Worm (Caenorhabditis elegans) whole organism, young adult: Measurements from ENCODE around the gene F57B1.5.

Source experiments
- B0336.3 ChIP-seq: fragments of 200-800 bp; sonication (Bioruptor generic); IDR thresholded peaks from 2 replicates; pipeline ENCODE4 v1.3.6; 2022; ENCODE audit warnings: missing genetic modification characterization, missing compliant biosample characterization
- C17E4.6 ChIP-seq: fragments of 200-800 bp; sonication (Bioruptor generic); IDR thresholded peaks from 2 replicates; pipeline ENCODE4 v1.3.6; 2022; ENCODE audit warnings: missing genetic modification reagents, missing genetic modification characterization, missing compliant biosample characterization
- F23B12.7 ChIP-seq: sonication (generic microtip); optimal IDR thresholded peaks from 2 replicates; lab custom pipeline; 2017; ENCODE audit warnings: missing genetic modification characterization, mild to moderate bottlenecking, missing compliant biosample characterization, antibody characterized with exemption, moderate library complexity; ENCODE audit not compliant: insufficient read depth
- F33H1.4 ChIP-seq: fragments of 200-800 bp; sonication (Bioruptor generic); IDR thresholded peaks from 2 replicates; pipeline ENCODE4 v1.3.6; 2022; ENCODE audit warnings: missing genetic modification reagents, missing genetic modification characterization, missing compliant biosample characterization
- F37B4.10 ChIP-seq: fragments of 200-800 bp; sonication (Bioruptor generic); IDR thresholded peaks from 2 replicates; pipeline ENCODE4 v1.3.6; 2022; ENCODE audit warnings: missing genetic modification characterization, missing compliant biosample characterization
- F49E8.2 ChIP-seq: sonication (generic microtip); optimal IDR thresholded peaks from 3 replicates; lab custom pipeline; 2017; ENCODE audit warnings: missing genetic modification characterization, mild to moderate bottlenecking, missing compliant biosample characterization, antibody characterized with exemption, moderate library complexity; ENCODE audit not compliant: insufficient read depth
- T07F8.4 ChIP-seq: sonication (generic microtip); optimal IDR thresholded peaks from 2 replicates; lab custom pipeline; 2016; ENCODE audit warnings: mild to moderate bottlenecking, missing genetic modification characterization, moderate library complexity, missing compliant biosample characterization
- Y56A3A.18 ChIP-seq: fragments of 200-800 bp; sonication (Bioruptor generic); IDR thresholded peaks from 2 replicates; pipeline ENCODE4 v1.3.6; 2022; ENCODE audit warnings: missing genetic modification reagents, missing genetic modification characterization, missing compliant biosample characterization
- Y67H2A.10 ChIP-seq: fragments of 200-800 bp; sonication (Bioruptor generic); conservative IDR thresholded peaks from 2 replicates; pipeline ENCODE4 v1.3.6; 2022; ENCODE audit warnings: missing genetic modification reagents, missing genetic modification characterization, missing compliant biosample characterization
- atf-7 ChIP-seq: sonication (generic microtip); optimal IDR thresholded peaks from 2 replicates; lab custom pipeline; 2017; ENCODE audit warnings: mild to moderate bottlenecking, missing genetic modification characterization, missing compliant biosample characterization
- bed-1 ChIP-seq: fragments of 200-800 bp; sonication (Bioruptor generic); IDR thresholded peaks from 2 replicates; pipeline ENCODE4 v1.3.6; 2022; ENCODE audit warnings: missing genetic modification reagents, missing genetic modification characterization, missing compliant biosample characterization
- ceh-100 ChIP-seq: fragments of 200-800 bp; sonication (Bioruptor generic); IDR thresholded peaks from 2 replicates; pipeline ENCODE4 v1.3.6; 2022; ENCODE audit warnings: missing genetic modification reagents, missing genetic modification characterization, missing compliant biosample characterization
- ceh-91 ChIP-seq: fragments of 200-800 bp; sonication (Bioruptor generic); IDR thresholded peaks from 2 replicates; pipeline ENCODE4 v1.3.6; 2022; ENCODE audit warnings: missing genetic modification reagents, missing genetic modification characterization, missing compliant biosample characterization
- dox-1 ChIP-seq: fragments of 200-800 bp; sonication (Bioruptor generic); IDR thresholded peaks from 2 replicates; pipeline ENCODE4 v1.3.6; 2022; ENCODE audit warnings: missing genetic modification reagents, missing genetic modification characterization, missing compliant biosample characterization
- dpff-1 ChIP-seq: sonication (generic microtip); optimal IDR thresholded peaks from 2 replicates; lab custom pipeline; 2017; ENCODE audit warnings: mild to moderate bottlenecking, missing genetic modification characterization, missing compliant biosample characterization
- efl-1 ChIP-seq: fragments of 150-350 bp; optimal IDR thresholded peaks from 2 replicates; lab custom pipeline; 2014; ENCODE audit warnings: missing biosample characterization, missing genetic modification reagents, missing genetic modification characterization
- egl-44 ChIP-seq: fragments of 200-800 bp; sonication (Bioruptor generic); IDR thresholded peaks from 2 replicates; pipeline ENCODE4 v1.3.6; 2022; ENCODE audit warnings: missing genetic modification reagents, missing genetic modification characterization, missing compliant biosample characterization
- ets-4 ChIP-seq: fragments of 200-800 bp; sonication (Bioruptor generic); optimal IDR thresholded peaks from 2 replicates; lab custom pipeline; 2018; ENCODE audit warnings: mild to moderate bottlenecking, missing genetic modification characterization, missing compliant biosample characterization
- him-1 ChIP-seq: sonication (generic microtip); optimal IDR thresholded peaks from 2 replicates; lab custom pipeline; 2016; ENCODE audit warnings: missing genotype, missing genetic modification reagents, missing genetic modification characterization, missing compliant biosample characterization
- let-607 ChIP-seq, 2 experiments: fragments of 200-800 bp in 1 of 2; sonication (Bioruptor generic) in 1 of 2; sonication (generic microtip) in 1 of 2; optimal IDR thresholded peaks; 2 replicates each; lab custom pipeline; 2016 to 2018; ENCODE audit warnings: mild to moderate bottlenecking in 2 of 2, missing compliant biosample characterization in 2 of 2, missing genetic modification characterization in 2 of 2, moderate library complexity in 2 of 2, missing genotype in 1 of 2
- lin-40 ChIP-seq: sonication (generic microtip); optimal IDR thresholded peaks from 2 replicates; lab custom pipeline; 2016; ENCODE audit warnings: missing genetic modification characterization, mild to moderate bottlenecking, missing compliant biosample characterization, missing genotype, missing genetic modification reagents
- lin-54 ChIP-seq: fragments of 200-800 bp; sonication (Bioruptor generic); optimal IDR thresholded peaks from 2 replicates; lab custom pipeline; 2018; ENCODE audit warnings: mild to moderate bottlenecking, missing genetic modification characterization, missing compliant biosample characterization
- madf-8 ChIP-seq: fragments of 200-800 bp; sonication (Bioruptor generic); conservative IDR thresholded peaks from 2 replicates; pipeline ENCODE4 v1.3.6; 2022; ENCODE audit warnings: missing genetic modification reagents, missing genetic modification characterization, missing compliant biosample characterization
- mcd-1 ChIP-seq: fragments of 200-800 bp; sonication (Bioruptor generic); IDR thresholded peaks from 2 replicates; pipeline ENCODE4 v1.3.6; 2022; ENCODE audit warnings: missing genetic modification reagents, missing genetic modification characterization, missing compliant biosample characterization
- nhr-120 ChIP-seq: fragments of 200-800 bp; sonication (Bioruptor generic); IDR thresholded peaks from 2 replicates; pipeline ENCODE4 v1.3.6; 2022; ENCODE audit warnings: missing genetic modification characterization, missing compliant biosample characterization
- nhr-80 ChIP-seq: sonication (generic microtip); optimal IDR thresholded peaks from 2 replicates; lab custom pipeline; 2016; ENCODE audit warnings: missing genetic modification characterization, missing compliant biosample characterization
- rec-8 ChIP-seq, 2 experiments: sonication (generic microtip); optimal IDR thresholded peaks; 2 replicates each; lab custom pipeline; 2016; ENCODE audit warnings: mild to moderate bottlenecking in 2 of 2, missing genetic modification characterization in 2 of 2, missing genetic modification reagents in 2 of 2, missing genotype in 2 of 2, missing biosample characterization in 1 of 2, missing compliant biosample characterization in 1 of 2, moderate library complexity in 1 of 2
- repo-1 ChIP-seq: sonication (generic microtip); optimal IDR thresholded peaks from 2 replicates; lab custom pipeline; 2017; ENCODE audit warnings: mild to moderate bottlenecking, missing genetic modification characterization, missing compliant biosample characterization
- snpc-4 ChIP-seq, 5 experiments: fragments of 150-350 bp in 1 of 5; sonication (generic microtip) in 4 of 5; optimal IDR thresholded peaks; 2 replicates each; lab custom pipeline; 2014 to 2018; ENCODE audit warnings: missing genetic modification characterization in 5 of 5, missing biosample characterization in 3 of 5, antibody characterized with exemption in 2 of 5, mild to moderate bottlenecking in 2 of 5, missing compliant biosample characterization in 2 of 5, missing genotype in 2 of 5, moderate library complexity in 2 of 5, missing genetic modification reagents in 1 of 5
- unc-62 ChIP-seq: fragments of 150-350 bp; optimal IDR thresholded peaks from 2 replicates; lab custom pipeline; 2014; ENCODE audit warnings: missing biosample characterization, missing genetic modification reagents, missing genetic modification characterization

F57B1.5 gene

ce11 chrV:13163841-13164240 lies 43.7 kb upstream of the F57B1.5 start:
- TF ChIP-seq efl-1 (GFP tag; lab: Kevin White, UChicago) (no peak), dox-1 (GFP tag; lab: Robert Waterston, UW) (peak; percentile 58), let-607 (tag; optimal IDR thresholded peaks at IDR 0.05; lab: Kevin White, UChicago) (peak; percentile 65 to 94), B0336.3 (GFP tag; lab: Robert Waterston, UW) (peak; percentile 25; the same call in 1 of the 2 replicates), lin-40 (no peak), mcd-1 (peak; percentile 33; the same call in 1 of the 2 replicates), lin-54 (GFP tag; lab: Kevin White, UChicago) (peak; percentile 18), C17E4.6 (GFP tag; lab: Robert Waterston, UW) (no peak), T07F8.4 (tag; lab: Kevin White, UChicago) (no peak), F23B12.7 (tag; lab: Kevin White, UChicago) (peak; percentile 63), nhr-80 (tag; lab: Kevin White, UChicago) (peak; percentile 91), snpc-4 (GFP tag; optimal IDR thresholded peaks at IDR 0.05; lab: Kevin White, UChicago) (no peak), snpc-4 (tag; optimal IDR thresholded peaks at IDR 0.05; lab: Kevin White, UChicago) (peak in 2 of 4 experiments; percentile 1 to 55), ets-4 (GFP tag; lab: Kevin White, UChicago) (peak; percentile 47), repo-1 (tag; lab: Kevin White, UChicago) (peak; percentile 33), F33H1.4 (GFP tag; lab: Robert Waterston, UW) (no peak), egl-44 (GFP tag; lab: Robert Waterston, UW) (0 out of 2 replicates have a peak, but pooled peaks have one; percentile 43), F49E8.2 (tag; lab: Kevin White, UChicago) (no peak), atf-7 (tag; lab: Kevin White, UChicago) (peak; percentile 54)

ce11 chrV:13165244-13165643 lies 42.3 kb upstream of the F57B1.5 start:
- no peak for TF ChIP-seq repo-1 (tag; lab: Kevin White, UChicago)
- TF ChIP-seq ets-4 (GFP tag; lab: Kevin White, UChicago), result no peak
- TF ChIP-seq rec-8 (tag; optimal IDR thresholded peaks at IDR 0.05; lab: Kevin White, UChicago), result no peak
- TF ChIP-seq Y56A3A.18 (GFP tag; lab: Robert Waterston, UW), result no peak
- no peak for TF ChIP-seq ceh-91 (GFP tag; lab: Robert Waterston, UW)
- TF ChIP-seq bed-1 (GFP tag; lab: Robert Waterston, UW), result no peak
- no peak for TF ChIP-seq F37B4.10
- TF ChIP-seq him-1 (tag; lab: Kevin White, UChicago), result no peak
- TF ChIP-seq F49E8.2 (tag; lab: Kevin White, UChicago), result no peak
- no peak for TF ChIP-seq madf-8 (GFP tag; lab: Robert Waterston, UW)

DNA sequence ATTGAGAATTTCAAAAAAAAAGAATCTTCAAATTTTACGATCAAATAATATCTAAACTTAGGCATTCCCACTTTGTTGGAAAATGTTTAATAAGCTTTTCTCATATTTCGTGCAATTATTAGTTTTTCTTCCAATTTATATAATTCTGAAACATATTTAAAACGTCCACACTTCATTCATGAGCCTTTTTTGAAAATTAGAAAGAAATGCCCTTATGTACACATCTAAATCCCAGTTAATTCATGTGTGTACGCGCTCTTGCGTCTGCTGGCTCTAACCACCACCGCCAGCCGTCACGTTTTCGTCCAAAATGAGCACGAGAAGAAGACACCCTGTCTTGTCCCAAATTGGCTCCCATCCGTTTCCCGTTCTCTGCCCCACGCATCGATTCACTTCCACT lies 40.9 kb upstream of the F57B1.5 start:
- 0 out of 2 replicates have a peak, but pooled peaks have one; percentile 44 for TF ChIP-seq bed-1 (GFP tag; lab: Robert Waterston, UW)
- no peak for TF ChIP-seq ets-4 (GFP tag; lab: Kevin White, UChicago)
- no peak for TF ChIP-seq Y67H2A.10 (GFP tag; lab: Robert Waterston, UW)
- TF ChIP-seq dpff-1 (tag; lab: Kevin White, UChicago), result no peak
- TF ChIP-seq Y56A3A.18 (GFP tag; lab: Robert Waterston, UW), result no peak
- no peak for TF ChIP-seq ceh-100 (GFP tag; lab: Robert Waterston, UW)

ce11 chrV:13170497-13170896 lies 37.0 kb upstream of the F57B1.5 start:
- no peak for TF ChIP-seq unc-62 (GFP tag; lab: Kevin White, UChicago)
- TF ChIP-seq nhr-120 (GFP tag; lab: Robert Waterston, UW), result no peak
